Worm (Caenorhabditis elegans) whole organism, young adult: ENCODE measurements around the gene nhr-4.
"Not testable (repeated sequence)": the region's sequence is repeated elsewhere in the genome, so short reads cannot be mapped to it uniquely, and the experiment has no call there.

Experiments
- C06A6.2 ChIP-seq: fragments of 200-800 bp; sonication (Bioruptor generic); conservative IDR thresholded peaks from 2 replicates; pipeline ENCODE4 v1.3.6; 2022; ENCODE audit warnings: missing genetic modification characterization, missing compliant biosample characterization
- F52B5.7 ChIP-seq: sonication (generic microtip); optimal IDR thresholded peaks from 2 replicates; lab custom pipeline; 2016; ENCODE audit warnings: mild to moderate bottlenecking, missing genetic modification characterization, missing compliant biosample characterization
- F55B11.4 ChIP-seq: sonication (generic microtip); optimal IDR thresholded peaks from 2 replicates; lab custom pipeline; 2016; ENCODE audit warnings: missing compliant biosample characterization, missing genetic modification characterization, borderline replicate concordance; ENCODE audit not compliant: insufficient read depth
- T07F8.4 ChIP-seq: sonication (generic microtip); optimal IDR thresholded peaks from 2 replicates; lab custom pipeline; 2016; ENCODE audit warnings: mild to moderate bottlenecking, missing genetic modification characterization, moderate library complexity, missing compliant biosample characterization
- Y53G8AR.9 ChIP-seq: fragments of 200-800 bp; sonication (Bioruptor generic); conservative IDR thresholded peaks from 2 replicates; pipeline ENCODE4 v1.3.6; 2022; ENCODE audit warnings: missing genetic modification reagents, missing genetic modification characterization, missing compliant biosample characterization
- ZK185.1 ChIP-seq: sonication (generic microtip); optimal IDR thresholded peaks from 2 replicates; lab custom pipeline; 2016; ENCODE audit warnings: mild to moderate bottlenecking, missing genetic modification characterization, missing compliant biosample characterization; ENCODE audit not compliant: poor library complexity, severe bottlenecking
- ama-1 ChIP-seq, 3 experiments: fragments of 150-350 bp in 1 of 3; sonication (generic microtip) in 2 of 3; optimal IDR thresholded peaks; 2 replicates each; lab custom pipeline; 2014 to 2018; ENCODE audit warnings: missing biosample characterization in 2 of 3, missing genetic modification characterization in 2 of 3, missing genetic modification reagents in 2 of 3
- attf-3 ChIP-seq: fragments of 200-800 bp; sonication (Bioruptor generic); conservative IDR thresholded peaks from 2 replicates; pipeline ENCODE4 v1.3.6; 2022; ENCODE audit warnings: missing genetic modification reagents, missing genetic modification characterization, missing compliant biosample characterization
- attf-5 ChIP-seq: fragments of 200-800 bp; sonication (Bioruptor generic); optimal IDR thresholded peaks from 2 replicates; lab custom pipeline; 2018; ENCODE audit warnings: mild to moderate bottlenecking, missing genetic modification characterization, missing compliant biosample characterization
- bed-1 ChIP-seq: fragments of 200-800 bp; sonication (Bioruptor generic); IDR thresholded peaks from 2 replicates; pipeline ENCODE4 v1.3.6; 2022; ENCODE audit warnings: missing genetic modification reagents, missing genetic modification characterization, missing compliant biosample characterization
- cebp-2 ChIP-seq: fragments of 200-800 bp; sonication (Bioruptor generic); IDR thresholded peaks from 2 replicates; pipeline ENCODE4 v1.3.6; 2022; ENCODE audit warnings: missing genetic modification characterization, missing compliant biosample characterization
- ceh-100 ChIP-seq: fragments of 200-800 bp; sonication (Bioruptor generic); IDR thresholded peaks from 2 replicates; pipeline ENCODE4 v1.3.6; 2022; ENCODE audit warnings: missing genetic modification reagents, missing genetic modification characterization, missing compliant biosample characterization
- ceh-27 ChIP-seq: fragments of 200-800 bp; sonication (Bioruptor generic); optimal IDR thresholded peaks from 2 replicates; lab custom pipeline; 2018; ENCODE audit warnings: mild to moderate bottlenecking, missing genetic modification characterization, moderate library complexity, missing compliant biosample characterization
- ceh-40 ChIP-seq: fragments of 200-800 bp; sonication (Bioruptor generic); IDR thresholded peaks from 2 replicates; pipeline ENCODE4 v1.3.6; 2022; ENCODE audit warnings: missing genetic modification characterization, missing compliant biosample characterization
- ceh-58 ChIP-seq: fragments of 200-800 bp; sonication (Bioruptor generic); IDR thresholded peaks from 2 replicates; pipeline ENCODE4 v1.3.6; 2022; ENCODE audit warnings: missing genetic modification characterization, missing compliant biosample characterization
- ceh-79 ChIP-seq: sonication (generic microtip); optimal IDR thresholded peaks from 2 replicates; lab custom pipeline; 2017; ENCODE audit warnings: mild to moderate bottlenecking, missing genetic modification characterization, missing compliant biosample characterization
- dpff-1 ChIP-seq: sonication (generic microtip); optimal IDR thresholded peaks from 2 replicates; lab custom pipeline; 2017; ENCODE audit warnings: mild to moderate bottlenecking, missing genetic modification characterization, missing compliant biosample characterization
- dpl-1 ChIP-seq: fragments of 150-350 bp; optimal IDR thresholded peaks from 2 replicates; lab custom pipeline; 2014; ENCODE audit warnings: missing biosample characterization, missing genetic modification reagents, missing genetic modification characterization
- efl-1 ChIP-seq: fragments of 150-350 bp; optimal IDR thresholded peaks from 2 replicates; lab custom pipeline; 2014; ENCODE audit warnings: missing biosample characterization, missing genetic modification reagents, missing genetic modification characterization
- fkh-3 ChIP-seq: sonication (generic microtip); optimal IDR thresholded peaks from 2 replicates; lab custom pipeline; 2016; ENCODE audit warnings: mild to moderate bottlenecking, missing genetic modification characterization, missing compliant biosample characterization
- hsf-1 ChIP-seq: fragments of 200-800 bp; sonication (Bioruptor generic); IDR thresholded peaks from 2 replicates; pipeline ENCODE4 v1.3.6; 2022; ENCODE audit warnings: missing genetic modification reagents, missing genetic modification characterization, missing compliant biosample characterization
- lin-40 ChIP-seq: sonication (generic microtip); optimal IDR thresholded peaks from 2 replicates; lab custom pipeline; 2016; ENCODE audit warnings: missing genetic modification characterization, mild to moderate bottlenecking, missing compliant biosample characterization, missing genotype, missing genetic modification reagents
- lsy-27 ChIP-seq: sonication (generic microtip); optimal IDR thresholded peaks from 2 replicates; lab custom pipeline; 2017; ENCODE audit warnings: missing genetic modification characterization, mild to moderate bottlenecking, missing compliant biosample characterization, antibody characterized with exemption, missing genotype, borderline replicate concordance; ENCODE audit not compliant: insufficient read depth
- madf-3 ChIP-seq: fragments of 200-800 bp; sonication (Bioruptor generic); IDR thresholded peaks from 2 replicates; pipeline ENCODE4 v1.3.6; 2022; ENCODE audit warnings: missing genetic modification reagents, missing genetic modification characterization, missing compliant biosample characterization
- mcd-1 ChIP-seq: fragments of 200-800 bp; sonication (Bioruptor generic); IDR thresholded peaks from 2 replicates; pipeline ENCODE4 v1.3.6; 2022; ENCODE audit warnings: missing genetic modification reagents, missing genetic modification characterization, missing compliant biosample characterization
- nfya-1 ChIP-seq: sonication (generic microtip); optimal IDR thresholded peaks from 2 replicates; lab custom pipeline; 2017; ENCODE audit warnings: antibody characterized with exemption, missing compliant biosample characterization, missing genetic modification characterization, borderline replicate concordance; ENCODE audit not compliant: insufficient read depth
- nfyb-1 ChIP-seq: fragments of 200-800 bp; sonication (Bioruptor generic); IDR thresholded peaks from 2 replicates; pipeline ENCODE4 v1.3.6; 2022; ENCODE audit warnings: missing genetic modification reagents, missing genetic modification characterization, missing compliant biosample characterization
- nhr-80 ChIP-seq: sonication (generic microtip); optimal IDR thresholded peaks from 2 replicates; lab custom pipeline; 2016; ENCODE audit warnings: missing genetic modification characterization, missing compliant biosample characterization
- pha-4 ChIP-seq: fragments of 150-350 bp; sonication (generic microtip); optimal IDR thresholded peaks from 2 replicates; lab custom pipeline; 2014; ENCODE audit warnings: missing biosample characterization, missing genetic modification reagents, missing genetic modification characterization
- rpc-1 ChIP-seq, 2 experiments: fragments of 150-350 bp in 1 of 2; sonication (generic microtip) in 1 of 2; optimal IDR thresholded peaks; 2 replicates each; lab custom pipeline; 2014 to 2018; ENCODE audit warnings: missing biosample characterization in 1 of 2, missing genetic modification characterization in 1 of 2, missing genetic modification reagents in 1 of 2, missing genotype in 1 of 2
- snpc-1.3 ChIP-seq: sonication (generic microtip); optimal IDR thresholded peaks from 2 replicates; lab custom pipeline; 2017; ENCODE audit warnings: missing genetic modification characterization, mild to moderate bottlenecking, missing compliant biosample characterization, antibody characterized with exemption, moderate library complexity, missing genotype, missing genetic modification reagents; ENCODE audit not compliant: insufficient read depth
- snpc-3.4 ChIP-seq: sonication (generic microtip); optimal IDR thresholded peaks from 2 replicates; lab custom pipeline; 2017; ENCODE audit warnings: missing genetic modification characterization, mild to moderate bottlenecking, missing compliant biosample characterization, antibody characterized with exemption, moderate library complexity, missing genotype, missing genetic modification reagents
- ztf-26 ChIP-seq: sonication (generic microtip); optimal IDR thresholded peaks from 2 replicates; lab custom pipeline; 2017; ENCODE audit warnings: missing genetic modification characterization, missing compliant biosample characterization
- ztf-3 ChIP-seq: fragments of 200-800 bp; sonication (Bioruptor generic); optimal IDR thresholded peaks from 2 replicates; lab custom pipeline; 2018; ENCODE audit warnings: mild to moderate bottlenecking, missing genetic modification characterization, missing compliant biosample characterization

nhr-4 gene

DNA sequence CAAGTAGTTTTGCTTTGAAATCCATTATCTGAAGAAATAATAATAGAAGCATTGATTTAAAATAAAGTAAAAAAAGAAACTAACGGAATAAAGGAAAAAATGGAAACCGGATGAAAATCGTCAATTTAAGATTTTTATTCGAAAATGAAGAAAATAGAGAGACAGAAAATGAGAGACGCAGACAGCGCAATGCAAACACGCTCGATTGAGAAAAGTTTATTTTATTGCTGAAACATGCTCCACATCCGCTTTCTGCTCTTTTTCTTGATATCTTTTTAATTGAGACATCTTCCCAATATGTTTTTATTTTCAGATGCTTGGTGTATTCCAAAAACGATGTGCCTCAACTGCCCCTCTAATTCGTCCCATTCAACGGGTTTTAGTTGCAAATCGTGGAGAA, 5.1 kb downstream of the nhr-4 start, which contains the start of the genes prp-18 and mccc-1 (continued):
- TF ChIP-seq nfyb-1 (GFP tag; lab: Robert Waterston, UW), result no peak

- TF ChIP-seq snpc-1.3 (tag; lab: Kevin White, UChicago) (no peak), ceh-40 (GFP tag; lab: Robert Waterston, UW) (no peak), dpff-1 (tag; lab: Kevin White, UChicago) (no peak), F52B5.7 (tag; lab: Kevin White, UChicago) (no peak), ztf-3 (GFP tag; lab: Kevin White, UChicago) (no peak), fkh-3 (tag; lab: Kevin White, UChicago) (no peak), madf-3 (GFP tag; lab: Robert Waterston, UW) (no peak), hsf-1 (GFP tag; lab: Robert Waterston, UW) (no peak), lin-40 (tag; lab: Kevin White, UChicago) (no peak), ama-1 (optimal IDR thresholded peaks at IDR 0.05; lab: Kevin White, UChicago) (no peak), ama-1 (GFP tag; optimal IDR thresholded peaks at IDR 0.05; lab: Kevin White, UChicago) (no peak), nhr-80 (tag; lab: Kevin White, UChicago) (no peak), lsy-27 (tag; lab: Kevin White, UChicago) (no peak), dpl-1 (GFP tag; lab: Kevin White, UChicago) (no peak), T07F8.4 (tag; lab: Kevin White, UChicago) (no peak)
- TF ChIP-seq, all 124 proteins: peak for 0
Measured at ce11 chrIV:9889857-9890256, 10.7 kb downstream of the nhr-4 start, which contains the start of gene ttbk-3. ttbk-3 (minus strand) TSS chrIV:9889957.

- TF ChIP-seq bed-1 (GFP tag; lab: Robert Waterston, UW) (no peak), snpc-3.4 (tag; lab: Kevin White, UChicago) (no peak), cebp-2 (no peak), pha-4 (tag; lab: Kevin White, UChicago) (no peak), efl-1 (GFP tag; lab: Kevin White, UChicago) (no peak), mcd-1 (GFP tag; lab: Robert Waterston, UW) (no peak), C06A6.2 (GFP tag; lab: Robert Waterston, UW) (no peak), ceh-100 (GFP tag; lab: Robert Waterston, UW) (no peak), Y53G8AR.9 (GFP tag; lab: Robert Waterston, UW) (no peak), ZK185.1 (tag; lab: Kevin White, UChicago) (no peak), F55B11.4 (tag; lab: Kevin White, UChicago) (no peak), ceh-27 (GFP tag; lab: Kevin White, UChicago) (no peak), nfya-1 (no peak), ceh-79 (tag; lab: Kevin White, UChicago) (no peak), fkh-3 (tag; lab: Kevin White, UChicago) (no peak), ceh-58 (GFP tag; lab: Robert Waterston, UW) (no peak), rpc-1 (optimal IDR thresholded peaks at IDR 0.05; lab: Kevin White, UChicago) (no peak), rpc-1 (tag; optimal IDR thresholded peaks at IDR 0.05; lab: Kevin White, UChicago) (no peak), F52B5.7 (tag; lab: Kevin White, UChicago) (no peak), ztf-26 (tag; lab: Kevin White, UChicago) (no peak)
- TF ChIP-seq, all 124 proteins: peak for 0
Measured at ce11 chrIV:9891938-9892337, 12.8 kb downstream of the nhr-4 start, which contains the start of gene F32B6.4. F32B6.4 (minus strand) TSS chrIV:9892038.

- not testable (repeated sequence) for TF ChIP-seq attf-3 (GFP tag; lab: Robert Waterston, UW); nfya-1; attf-5 (GFP tag; lab: Kevin White, UChicago)
Measured at ce11 chrIV:9893649-9894048, 14.5 kb downstream of the nhr-4 start, which contains the start of gene sss-1. sss-1 (minus strand) TSS chrIV:9893749.
